Worm (Caenorhabditis elegans) whole organism, L3 larva: Measurements from ENCODE around the gene F35H10.6.

ENCODE experiments used
- ceh-28 ChIP-seq: fragments of 150-350 bp; optimal IDR thresholded peaks from 2 replicates; lab custom pipeline; 2014; ENCODE audit warnings: missing biosample characterization, missing genetic modification reagents, missing genetic modification characterization
- ceh-82 ChIP-seq: fragments of 150-350 bp; optimal IDR thresholded peaks from 2 replicates; lab custom pipeline; 2014; ENCODE audit warnings: missing biosample characterization, missing genetic modification characterization
- ceh-9 ChIP-seq: sonication (generic microtip); optimal IDR thresholded peaks from 2 replicates; lab custom pipeline; 2018; ENCODE audit warnings: missing biosample characterization, missing genetic modification characterization
- egl-27 ChIP-seq: sonication (generic microtip); optimal IDR thresholded peaks from 4 replicates; lab custom pipeline; 2017; ENCODE audit warnings: missing biosample characterization, missing genetic modification reagents, missing genetic modification characterization
- fkh-10 ChIP-seq: sonication (generic microtip); optimal IDR thresholded peaks from 2 replicates; lab custom pipeline; 2017; ENCODE audit warnings: missing biosample characterization, missing genetic modification reagents, missing genetic modification characterization
- fos-1 ChIP-seq: fragments of 150-350 bp; optimal IDR thresholded peaks from 2 replicates; lab custom pipeline; 2014; ENCODE audit warnings: missing biosample characterization, missing genetic modification characterization
- lsy-12 ChIP-seq: sonication (generic microtip); optimal IDR thresholded peaks from 2 replicates; lab custom pipeline; 2016; ENCODE audit warnings: mild to moderate bottlenecking, missing genetic modification characterization, missing compliant biosample characterization
- mdl-1 ChIP-seq: fragments of 150-350 bp; optimal IDR thresholded peaks from 2 replicates; lab custom pipeline; 2014; ENCODE audit warnings: missing biosample characterization, missing genetic modification characterization
- tbx-2 ChIP-seq: sonication (generic microtip); optimal IDR thresholded peaks from 2 replicates; lab custom pipeline; 2016; ENCODE audit warnings: mild to moderate bottlenecking, missing genetic modification characterization, missing compliant biosample characterization
- ztf-11 ChIP-seq: fragments of 150-350 bp; optimal IDR thresholded peaks from 2 replicates; lab custom pipeline; 2014; ENCODE audit warnings: missing biosample characterization, missing genetic modification characterization
- ztf-4 ChIP-seq: fragments of 150-350 bp; optimal IDR thresholded peaks from 2 replicates; lab custom pipeline; 2014; ENCODE audit warnings: missing biosample characterization, missing genetic modification characterization

DNA sequence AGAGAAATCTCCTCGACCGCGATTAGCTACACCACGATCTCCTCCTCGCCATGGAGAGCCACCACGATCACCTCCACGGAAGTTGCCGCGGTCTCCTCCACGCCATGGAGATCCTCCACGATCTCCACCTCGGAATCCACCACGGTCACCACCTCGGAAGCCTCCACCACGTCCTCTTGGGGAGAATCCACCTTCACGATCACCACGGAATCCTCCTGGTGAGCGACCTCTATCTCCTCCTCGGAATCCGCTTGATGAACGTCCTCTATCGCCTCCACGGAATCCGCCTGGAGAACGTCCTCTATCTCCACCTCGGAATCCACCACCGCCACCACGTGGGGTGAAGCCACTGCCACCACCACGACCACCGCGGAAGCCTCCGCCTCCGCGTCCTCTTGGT lies 10.6 kb upstream of the F35H10.6 start:
- TF ChIP-seq egl-27 (tag; lab: Kevin White, UChicago) (no peak), fkh-10 (GFP tag; lab: Kevin White, UChicago) (no peak), lsy-12 (tag; lab: Kevin White, UChicago) (no peak), ceh-28 (no peak), tbx-2 (tag; lab: Kevin White, UChicago) (no peak), ceh-82 (tag; lab: Kevin White, UChicago) (no peak), ztf-11 (tag; lab: Kevin White, UChicago) (no peak), mdl-1 (no peak), ceh-9 (tag; lab: Kevin White, UChicago) (no peak), fos-1 (no peak), ztf-4 (tag; lab: Kevin White, UChicago) (no peak)
